Fruit fly (Drosophila melanogaster) whole organism, wandering third instar larva: Measurements from ENCODE around the gene CG1774.
A peak's percentile ranks its signal among the peaks of the same experiment; 100 is the strongest.

Experiments
- Abd-B ChIP-seq: fragments of >200 bp; optimal IDR thresholded peaks from 2 replicates; lab custom pipeline; 2017; ENCODE audit warnings: missing biosample characterization, missing genetic modification characterization
- CG32264 ChIP-seq: fragments of 200-800 bp; sonication (Bioruptor generic); optimal IDR thresholded peaks from 2 replicates; lab custom pipeline; 2016; ENCODE audit warnings: missing biosample characterization, missing genetic modification characterization
- CG9705 ChIP-seq: fragments of 200-800 bp; sonication (Bioruptor generic); optimal IDR thresholded peaks from 2 replicates; lab custom pipeline; 2018; ENCODE audit warnings: missing biosample characterization, mild to moderate bottlenecking, missing genetic modification characterization
- CrebA ChIP-seq: fragments of 200-800 bp; sonication (Bioruptor generic); optimal IDR thresholded peaks from 2 replicates; lab custom pipeline; 2016; ENCODE audit warnings: missing biosample characterization, mild to moderate bottlenecking, missing genetic modification characterization, borderline replicate concordance
- Dfd ChIP-seq: fragments of >200 bp; optimal IDR thresholded peaks from 2 replicates; lab custom pipeline; 2017; ENCODE audit warnings: missing biosample characterization, missing genetic modification characterization
- Dif ChIP-seq: fragments of 200-275, 200-300 bp; sonication (Bioruptor generic); optimal IDR thresholded peaks from 2 replicates; lab custom pipeline; 2018; ENCODE audit warnings: missing biosample characterization, missing genetic modification characterization; ENCODE audit not compliant: partially characterized antibody
- GATAd ChIP-seq: sonication (Bioruptor generic); optimal IDR thresholded peaks from 2 replicates; lab custom pipeline; 2016; ENCODE audit warnings: missing biosample characterization, missing genetic modification characterization
- HLH106 ChIP-seq: fragments of 200-800 bp; optimal IDR thresholded peaks from 3 replicates; lab custom pipeline; 2019; ENCODE audit warnings: missing biosample characterization, mild to moderate bottlenecking, missing genetic modification characterization, moderate library complexity
- Hnf4 ChIP-seq: fragments of 200-800 bp; sonication (Bioruptor generic); optimal IDR thresholded peaks from 2 replicates; lab custom pipeline; 2016; ENCODE audit warnings: missing biosample characterization, mild to moderate bottlenecking, missing genetic modification characterization
- Hr78 ChIP-seq: fragments of >200 bp; optimal IDR thresholded peaks from 2 replicates; lab custom pipeline; 2017; ENCODE audit warnings: missing biosample characterization, missing genetic modification characterization
- Hr83 ChIP-seq: fragments of 200-300 bp; sonication (Bioruptor generic); optimal IDR thresholded peaks from 2 replicates; lab custom pipeline; 2016; ENCODE audit warnings: missing biosample characterization, mild to moderate bottlenecking, missing genetic modification characterization, moderate library complexity; ENCODE audit not compliant: poor library complexity, severe bottlenecking
- Jra ChIP-seq: sonication (Bioruptor generic); optimal IDR thresholded peaks from 2 replicates; lab custom pipeline; 2016; ENCODE audit warnings: missing biosample characterization, missing genetic modification characterization
- Mio ChIP-seq: sonication (Bioruptor generic); optimal IDR thresholded peaks from 2 replicates; lab custom pipeline; 2016; ENCODE audit warnings: missing biosample characterization, missing genetic modification characterization
- Myc ChIP-seq: fragments of >200 bp; optimal IDR thresholded peaks from 2 replicates; lab custom pipeline; 2017
- N ChIP-seq: fragments of >200 bp; optimal IDR thresholded peaks from 2 replicates; lab custom pipeline; 2018; ENCODE audit warnings: missing biosample characterization, missing external identifiers, missing genetic modification characterization
- OdsH ChIP-seq: fragments of 200-800 bp; sonication (Bioruptor generic); optimal IDR thresholded peaks from 2 replicates; lab custom pipeline; 2016; ENCODE audit warnings: missing biosample characterization, mild to moderate bottlenecking, missing genetic modification characterization
- Rel ChIP-seq, 2 experiments: fragments of 200-800 bp; sonication (Bioruptor generic) in 1 of 2; optimal IDR thresholded peaks; 2 replicates in 1 of 2; 3 replicates in 1 of 2; lab custom pipeline; 2016 to 2019; ENCODE audit warnings: mild to moderate bottlenecking in 2 of 2, missing biosample characterization in 2 of 2, missing genetic modification characterization in 2 of 2, moderate library complexity in 1 of 2
- Sp1 ChIP-seq: fragments of 200-800 bp; sonication (Bioruptor generic); optimal IDR thresholded peaks from 3 replicates; lab custom pipeline; 2019; ENCODE audit warnings: missing biosample characterization, mild to moderate bottlenecking, missing genetic modification characterization, moderate library complexity
- Vsx2 ChIP-seq: fragments of 200-300, 225-300 bp; sonication (Bioruptor generic); optimal IDR thresholded peaks from 2 replicates; lab custom pipeline; 2018; ENCODE audit warnings: missing biosample characterization, missing genetic modification characterization; ENCODE audit not compliant: partially characterized antibody
- br ChIP-seq: fragments of 200-800 bp; sonication (Bioruptor generic); optimal IDR thresholded peaks from 2 replicates; lab custom pipeline; 2016; ENCODE audit warnings: missing biosample characterization, missing genetic modification characterization
- brk ChIP-seq: fragments of 200-800 bp; sonication (Bioruptor generic); optimal IDR thresholded peaks from 2 replicates; lab custom pipeline; 2016; ENCODE audit warnings: missing biosample characterization, mild to moderate bottlenecking, missing genetic modification characterization
- dl ChIP-seq, 2 experiments: fragments of 175-275, 200-275 bp in 1 of 2; fragments of 200-275 bp in 1 of 2; sonication (Bioruptor generic); optimal IDR thresholded peaks; lab custom pipeline; 2018; ENCODE audit warnings: mild to moderate bottlenecking in 2 of 2, missing biosample characterization in 2 of 2, missing genetic modification characterization in 2 of 2, moderate library complexity in 2 of 2; ENCODE audit not compliant: partially characterized antibody in 2 of 2, insufficient read depth in 1 of 2
- dmrt93B ChIP-seq: fragments of 200-800 bp; sonication (Bioruptor generic); optimal IDR thresholded peaks from 2 replicates; lab custom pipeline; 2018; ENCODE audit warnings: missing biosample characterization, mild to moderate bottlenecking, missing genetic modification characterization
- dsf ChIP-seq: sonication (Bioruptor generic); optimal IDR thresholded peaks from 2 replicates; lab custom pipeline; 2016; ENCODE audit warnings: missing biosample characterization, missing genetic modification characterization, borderline replicate concordance
- ey ChIP-seq: fragments of 200-800 bp; sonication (Bioruptor generic); optimal IDR thresholded peaks from 2 replicates; lab custom pipeline; 2016; ENCODE audit warnings: missing biosample characterization, missing genetic modification characterization
- foxo ChIP-seq, 2 experiments: fragments of 200-800 bp; sonication (Bioruptor generic); optimal IDR thresholded peaks; 2 replicates in 1 of 2; 3 replicates in 1 of 2; lab custom pipeline; 2016 to 2017; ENCODE audit warnings: missing biosample characterization in 2 of 2, missing genetic modification characterization in 2 of 2
- h ChIP-seq: fragments of 200-800 bp; sonication (Bioruptor generic); optimal IDR thresholded peaks from 3 replicates; lab custom pipeline; 2016; ENCODE audit warnings: missing biosample characterization, mild to moderate bottlenecking, missing genetic modification characterization
- jim ChIP-seq: fragments of 175-275, 200-325 bp; sonication (Bioruptor generic); optimal IDR thresholded peaks from 2 replicates; lab custom pipeline; 2016; ENCODE audit warnings: missing biosample characterization, mild to moderate bottlenecking, missing genetic modification characterization
- lola ChIP-seq: fragments of >200 bp; optimal IDR thresholded peaks from 2 replicates; lab custom pipeline; 2017; ENCODE audit warnings: missing biosample characterization, missing genetic modification characterization
- pan ChIP-seq: fragments of >200 bp; optimal IDR thresholded peaks from 2 replicates; lab custom pipeline; 2017
- psq ChIP-seq: fragments of 200-800 bp; sonication (Bioruptor generic); optimal IDR thresholded peaks from 3 replicates; lab custom pipeline; 2017; ENCODE audit warnings: missing biosample characterization, mild to moderate bottlenecking, missing genetic modification characterization, moderate library complexity
- rgr ChIP-seq: fragments of 200-800 bp; sonication (Bioruptor generic); optimal IDR thresholded peaks from 3 replicates; lab custom pipeline; 2016; ENCODE audit warnings: missing biosample characterization, mild to moderate bottlenecking, missing genetic modification characterization
- sage ChIP-seq: fragments of 200-800 bp; sonication (Bioruptor generic); optimal IDR thresholded peaks from 2 replicates; lab custom pipeline; 2016; ENCODE audit warnings: missing biosample characterization, mild to moderate bottlenecking, missing genetic modification characterization
- sv ChIP-seq: fragments of 200-800 bp; sonication (Bioruptor generic); optimal IDR thresholded peaks from 3 replicates; lab custom pipeline; 2016; ENCODE audit warnings: missing biosample characterization, missing genetic modification characterization
- tai ChIP-seq: sonication (Bioruptor generic); optimal IDR thresholded peaks from 2 replicates; lab custom pipeline; 2016; ENCODE audit warnings: missing biosample characterization, missing genetic modification characterization
- usp ChIP-seq: fragments of >200 bp; optimal IDR thresholded peaks from 2 replicates; lab custom pipeline; 2017; ENCODE audit warnings: missing biosample characterization, missing genetic modification characterization

The CG1774 gene

dm6 chr3R:31566738-31567137 is 25.9 kb upstream of the CG1774 start:
- no peak for TF ChIP-seq Jra (GFP tag; lab: Kevin White, UChicago)
- TF ChIP-seq dmrt93B (GFP tag; lab: Kevin White, UChicago), result no peak
- TF ChIP-seq Abd-B, result no peak
- no peak for TF ChIP-seq rgr (GFP tag; lab: Kevin White, UChicago)
- TF ChIP-seq sv (GFP tag; lab: Kevin White, UChicago), result no peak
- no peak for TF ChIP-seq Myc
- no peak for TF ChIP-seq CG9705 (GFP tag; lab: Kevin White, UChicago)
- TF ChIP-seq ey, result no peak
- TF ChIP-seq pan (lab: Kevin White, UChicago), result no peak
- TF ChIP-seq, all 38 proteins: peak for 0

- no peak for TF ChIP-seq foxo (GFP tag; optimal IDR thresholded peaks at IDR 0.05; lab: Kevin White, UChicago)
- peak; percentile 42 for TF ChIP-seq h (GFP tag; lab: Kevin White, UChicago)
Measured at dm6 chr3R:31571885-31572292, 20.7 kb upstream of the CG1774 start, which contains the start of gene gammaCOP. Gene gammaCOP, plus strand, starts transcription at chr3R:31572143.

dm6 chr3R:31577351-31577750 is 15.3 kb upstream of the CG1774 start:
- TF ChIP-seq Hnf4 (GFP tag; lab: Kevin White, UChicago), result no peak
- TF ChIP-seq Dfd (GFP tag; lab: Kevin White, UChicago), result peak; percentile 97

- TF ChIP-seq foxo (GFP tag; optimal IDR thresholded peaks at IDR 0.05; lab: Kevin White, UChicago) (no peak), usp (GFP tag; lab: Kevin White, UChicago) (no peak), brk (GFP tag; lab: Kevin White, UChicago) (no peak), sage (GFP tag; lab: Kevin White, UChicago) (no peak), jim (GFP tag; lab: Kevin White, UChicago) (no peak), Mio (GFP tag; lab: Kevin White, UChicago) (no peak), CG9705 (GFP tag; lab: Kevin White, UChicago) (no peak), h (GFP tag; lab: Kevin White, UChicago) (no peak), dmrt93B (GFP tag; lab: Kevin White, UChicago) (no peak), GATAd (no peak), psq (no peak), ey (no peak)
Measured at dm6 chr3R:31580032-31580431, 12.6 kb upstream of the CG1774 start.

- TF ChIP-seq sage (GFP tag; lab: Kevin White, UChicago) (no peak), Hr78 (GFP tag; lab: Kevin White, UChicago) (no peak), dl (GFP tag; optimal IDR thresholded peaks at IDR 0.05; lab: Kevin White, UChicago; ENCODE audit: insufficient read depth in 1 of 2, partially characterized antibody in 2 of 2) (no peak), HLH106 (no peak), tai (GFP tag; lab: Kevin White, UChicago) (no peak), Jra (GFP tag; lab: Kevin White, UChicago) (no peak), CG9705 (GFP tag; lab: Kevin White, UChicago) (no peak), GATAd (no peak), CrebA (GFP tag; lab: Kevin White, UChicago) (no peak)
- TF ChIP-seq, all 38 proteins: peak for 0
Measured at dm6 chr3R:31580586-31580994, 12.0 kb upstream of the CG1774 start, which contains the start of the genes pygo and rod. Gene pygo, minus strand, starts transcription at chr3R:31580699. Gene rod, plus strand, starts transcription at chr3R:31580951.

dm6 chr3R:31588374-31588773 is 4.2 kb upstream of the CG1774 start, which contains the start of gene CG1635:
Gene CG1635, plus strand, starts transcription at chr3R:31588673.
- TF ChIP-seq brk (GFP tag; lab: Kevin White, UChicago) (no peak), lola (GFP tag; lab: Kevin White, UChicago) (no peak), pan (lab: Kevin White, UChicago) (no peak), CG32264 (GFP tag; lab: Kevin White, UChicago) (peak; percentile 97), sage (GFP tag; lab: Kevin White, UChicago) (no peak), OdsH (GFP tag; lab: Kevin White, UChicago) (peak; percentile 98), usp (GFP tag; lab: Kevin White, UChicago) (no peak), Vsx2 (no peak), Mio (GFP tag; lab: Kevin White, UChicago) (no peak), N (GFP tag; lab: Kevin White, UChicago) (no peak), tai (GFP tag; lab: Kevin White, UChicago) (no peak), dmrt93B (GFP tag; lab: Kevin White, UChicago) (peak; percentile 95), CrebA (GFP tag; lab: Kevin White, UChicago) (no peak), Hr83 (GFP tag; lab: Kevin White, UChicago) (peak; percentile 67), h (GFP tag; lab: Kevin White, UChicago) (peak; percentile 97), GATAd (peak; percentile 93), jim (GFP tag; lab: Kevin White, UChicago) (no peak), CG9705 (GFP tag; lab: Kevin White, UChicago) (peak; percentile 97), Hnf4 (GFP tag; lab: Kevin White, UChicago) (no peak), Myc (no peak), dl (GFP tag; optimal IDR thresholded peaks at IDR 0.05; lab: Kevin White, UChicago; ENCODE audit: insufficient read depth in 1 of 2, partially characterized antibody in 2 of 2) (no peak), Jra (GFP tag; lab: Kevin White, UChicago) (no peak), Rel (GFP tag; optimal IDR thresholded peaks at IDR 0.05; lab: Kevin White, UChicago) (peak; percentile 87), Rel (tag; optimal IDR thresholded peaks at IDR 0.05; lab: Kevin White, UChicago) (peak; percentile 92), dsf (GFP tag; lab: Kevin White, UChicago) (peak; percentile 96), Sp1 (GFP tag; lab: Kevin White, UChicago) (peak; percentile 99), sv (GFP tag; lab: Kevin White, UChicago) (peak; percentile 98), ey (peak; percentile 97), br (GFP tag; lab: Kevin White, UChicago) (peak; percentile 99), Dif (no peak)
